Worm (Caenorhabditis elegans): ENCODE data around the gene nfi-1.

The nfi-1 gene

DNA sequence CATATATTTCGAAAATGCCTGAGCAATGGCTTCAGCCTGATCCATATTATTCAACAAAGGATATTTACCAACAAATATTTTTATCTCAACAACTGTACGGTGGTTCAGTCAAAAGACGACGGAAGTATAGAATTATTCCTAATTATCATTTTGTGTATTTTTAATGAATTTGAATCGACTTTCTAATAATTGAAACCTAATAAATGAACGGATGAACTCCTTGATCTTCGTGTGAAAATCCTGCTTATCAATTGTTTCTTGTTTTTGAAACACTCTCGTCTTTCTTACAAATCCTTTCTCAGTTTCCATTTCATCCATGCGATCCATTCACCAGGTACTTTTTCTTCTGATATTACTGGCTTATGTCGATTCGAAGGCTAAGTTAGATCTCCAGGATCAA lies 37.6 kb downstream of the nfi-1 start, which contains the start of gene F35D2.1:
Gene F35D2.1, plus strand, starts transcription at position 301 of the 400 bp plus-strand sequence.
- no peak for TF ChIP-seq nhr-90 (tag; optimal IDR thresholded peaks at IDR 0.05)
- no peak for TF ChIP-seq athp-1 (tag; optimal IDR thresholded peaks at IDR 0.05)
- no peak for TF ChIP-seq snpc-3.4 (tag; optimal IDR thresholded peaks at IDR 0.05)
- TF ChIP-seq egrh-3 (GFP tag; IDR thresholded peaks at IDR 0.05), result no peak
- TF ChIP-seq attf-6 (GFP tag; IDR thresholded peaks at IDR 0.05), result no peak
- TF ChIP-seq let-526 (GFP tag; IDR thresholded peaks at IDR 0.05), result no peak
- no peak for TF ChIP-seq hmg-1.2 (GFP tag; IDR thresholded peaks at IDR 0.05)
- no peak for TF ChIP-seq F22D6.2 (tag; optimal IDR thresholded peaks at IDR 0.05)
- TF ChIP-seq dox-1 (GFP tag; IDR thresholded peaks at IDR 0.05), result no peak
- no peak for TF ChIP-seq F57C9.4 (tag; optimal IDR thresholded peaks at IDR 0.05)
- TF ChIP-seq lin-26 (GFP tag; IDR thresholded peaks at IDR 0.05), result no peak
- TF ChIP-seq hrde-1 (tag; optimal IDR thresholded peaks at IDR 0.05; ENCODE audit: borderline replicate concordance), result no peak
- no peak for TF ChIP-seq madf-10 (tag; optimal IDR thresholded peaks at IDR 0.05)

DNA sequence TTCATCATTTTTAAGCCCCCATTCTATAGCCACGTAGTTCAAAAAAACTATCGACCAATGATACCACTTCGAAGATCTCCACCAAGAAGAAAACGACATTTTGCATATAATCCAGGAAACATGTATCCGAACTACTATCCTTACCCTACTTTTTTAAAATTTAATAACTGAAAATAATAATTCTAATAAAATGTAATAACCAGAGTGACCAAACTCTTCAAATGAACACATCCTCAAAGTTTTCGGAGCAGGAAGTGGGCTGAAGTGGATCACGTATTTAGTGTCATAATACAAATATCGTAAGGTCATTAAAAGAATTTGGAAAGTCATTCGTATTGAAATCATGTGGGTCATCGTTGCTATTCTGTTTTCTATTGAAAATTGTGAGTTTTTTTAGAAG lies 39.4 kb downstream of the nfi-1 start, which contains the start of gene F35D2.6:
Gene F35D2.6, plus strand, starts transcription at position 301 of the 400 bp plus-strand sequence.
- TF ChIP-seq tlf-1 (GFP tag; optimal IDR thresholded peaks at IDR 0.05) (no peak), cebp-1 (GFP tag; IDR thresholded peaks at IDR 0.05) (no peak), cebp-1 (tag; optimal IDR thresholded peaks at IDR 0.05) (no peak), unc-130 (GFP tag; optimal IDR thresholded peaks at IDR 0.05) (no peak), xnd-1 (tag; optimal IDR thresholded peaks at IDR 0.05) (no peak)

DNA sequence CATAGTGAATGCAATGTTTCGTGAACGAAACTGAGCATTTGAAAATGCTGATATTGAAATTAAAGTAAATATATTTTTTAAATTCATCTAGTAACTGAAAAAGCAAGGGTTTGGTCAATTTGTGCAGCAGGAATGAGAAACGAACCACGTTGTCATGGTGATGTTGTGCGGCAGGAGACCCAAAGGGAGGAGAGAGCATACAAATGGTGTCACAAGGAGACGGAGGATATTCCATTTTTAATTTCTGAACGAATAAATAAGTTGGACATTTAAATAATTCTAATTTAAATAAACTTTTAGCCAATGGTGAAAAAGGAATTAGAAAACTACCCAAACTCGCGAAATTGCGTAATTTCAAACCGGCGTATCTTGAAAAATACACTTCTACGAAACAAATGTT lies 45.6 kb downstream of the nfi-1 start, which contains the start of gene mks-3:
Gene mks-3, minus strand, starts transcription at position 101 of the 400 bp plus-strand sequence.
- no peak for TF ChIP-seq hmg-20 (GFP tag; IDR thresholded peaks at IDR 0.05)
- no peak for TF ChIP-seq unc-130 (GFP tag; optimal IDR thresholded peaks at IDR 0.05)
- no peak for TF ChIP-seq rec-8 (tag; optimal IDR thresholded peaks at IDR 0.05)

DNA sequence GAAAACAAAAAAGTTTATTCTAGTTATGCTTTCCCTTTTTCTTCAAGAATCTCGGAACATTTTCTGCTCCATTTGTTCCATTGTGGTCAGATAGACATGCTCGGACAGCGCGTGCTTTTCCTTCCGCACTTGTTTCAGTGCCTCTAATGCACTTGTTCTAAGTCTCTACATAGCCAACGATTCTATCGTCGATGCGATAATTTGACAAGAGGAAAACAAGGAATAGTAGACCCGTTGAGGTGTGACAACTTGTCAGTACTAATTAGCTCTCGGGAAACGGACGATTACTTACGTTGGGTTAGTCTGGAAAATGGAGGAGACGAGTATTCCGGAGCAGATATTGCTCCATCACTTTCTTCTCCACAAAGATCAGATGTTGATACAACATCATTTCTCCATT lies 50.3 kb downstream of the nfi-1 start:
- TF ChIP-seq let-526 (GFP tag; IDR thresholded peaks at IDR 0.05) (no peak), bed-2 (GFP tag; IDR thresholded peaks at IDR 0.05) (no peak), ztf-6 (GFP tag; IDR thresholded peaks at IDR 0.05) (no peak), nhr-27 (tag; optimal IDR thresholded peaks at IDR 0.05) (no peak)
